Worm (Caenorhabditis elegans) whole organism, dauer: ENCODE results near the gene sand-1.

Experiments used
- unc-62 ChIP-seq: sonication (generic microtip); optimal IDR thresholded peaks from 2 replicates; lab custom pipeline; 2017; ENCODE audit warnings: missing biosample characterization, missing genetic modification reagents, missing genetic modification characterization

The sand-1 gene

ce11 chrIV:5396769-5397168 is 30.1 kb downstream of the sand-1 start, which contains the start of gene ZK616.3:
Gene ZK616.3, plus strand, starts transcription at chrIV:5397069.
- TF ChIP-seq unc-62 (GFP tag; lab: Kevin White, UChicago) = no peak

- no peak for TF ChIP-seq unc-62 (GFP tag; lab: Kevin White, UChicago)
These were observed 30.9 kb downstream of the sand-1 start, which contains the start of gene ZK616.2 for ce11 chrIV:5397539-5397938. Gene ZK616.2, plus strand, starts transcription at chrIV:5397839.

- no peak for TF ChIP-seq unc-62 (GFP tag; lab: Kevin White, UChicago)
These were observed 33.9 kb downstream of the sand-1 start, which contains the start of gene ZK616.1 for ce11 chrIV:5400609-5401008. Gene ZK616.1, plus strand, starts transcription at chrIV:5400909.

ce11 chrIV:5405345-5405744 is 38.7 kb downstream of the sand-1 start, which contains the start of gene ZK616.61:
Gene ZK616.61, plus strand, starts transcription at chrIV:5405645.
- no peak for TF ChIP-seq unc-62 (GFP tag; lab: Kevin White, UChicago)

ce11 chrIV:5409112-5409511 is 42.4 kb downstream of the sand-1 start:
- TF ChIP-seq unc-62 (GFP tag; lab: Kevin White, UChicago) = no peak

- TF ChIP-seq unc-62 (GFP tag; lab: Kevin White, UChicago) = no peak
These were observed 44.5 kb downstream of the sand-1 start, which contains the start of gene ZK616.65 for ce11 chrIV:5411120-5411519. Gene ZK616.65, minus strand, starts transcription at chrIV:5411220.

ce11 chrIV:5411641-5412337 is 45.1 kb downstream of the sand-1 start, which contains the start of gene ZK616.8:
Gene ZK616.8, minus strand, starts transcription at chrIV:5412193.
- no peak for TF ChIP-seq unc-62 (GFP tag; lab: Kevin White, UChicago)

- TF ChIP-seq unc-62 (GFP tag; lab: Kevin White, UChicago) = no peak
These were observed 49.0 kb downstream of the sand-1 start, which contains the start of gene spp-7 for ce11 chrIV:5415696-5416095. Gene spp-7, minus strand, starts transcription at chrIV:5415796.
